Fruit fly (Drosophila melanogaster) whole organism, embryonic: ENCODE results near the gene CG4660.

ENCODE experiments used
- ATbp ChIP-seq: fragments of 200-800 bp; sonication (Bioruptor generic); optimal IDR thresholded peaks from 2 replicates; lab custom pipeline; 2017; ENCODE audit warnings: missing biosample characterization, mild to moderate bottlenecking, missing genetic modification characterization, missing genetic modification reagents
- Aef1 ChIP-seq: fragments of 200-800 bp; sonication (Bioruptor generic); IDR thresholded peaks from 3 replicates; pipeline ENCODE4 v1.3.6; 2022; ENCODE audit warnings: missing biosample characterization, missing genetic modification characterization
- Antp ChIP-seq: fragments of 200-800 bp; sonication (Bioruptor generic); optimal IDR thresholded peaks from 3 replicates; lab custom pipeline; 2016; ENCODE audit warnings: missing biosample characterization, missing genetic modification characterization
- C15 ChIP-seq: fragments of 200-800 bp; sonication (Bioruptor generic); IDR thresholded peaks from 3 replicates; pipeline ENCODE4 v1.3.6; 2022; ENCODE audit warnings: missing biosample characterization, missing genetic modification characterization
- CG11504 ChIP-seq: fragments of 200-800 bp; sonication (Bioruptor generic); optimal IDR thresholded peaks from 3 replicates; lab custom pipeline; 2019; ENCODE audit warnings: missing biosample characterization, mild to moderate bottlenecking, missing genetic modification characterization, moderate library complexity
- CG11695 ChIP-seq: fragments of 200-800 bp; sonication (Bioruptor generic); IDR thresholded peaks from 3 replicates; pipeline ENCODE4 v1.3.6; 2022; ENCODE audit warnings: missing biosample characterization, missing genetic modification characterization
- CG12104 ChIP-seq: fragments of 200-800 bp; sonication (Bioruptor generic); optimal IDR thresholded peaks from 3 replicates; lab custom pipeline; 2016; ENCODE audit warnings: missing biosample characterization, missing genetic modification characterization
- CG1233 ChIP-seq: fragments of 200-800 bp; sonication (Bioruptor generic); optimal IDR thresholded peaks from 4 replicates; lab custom pipeline; 2018; ENCODE audit warnings: missing biosample characterization, mild to moderate bottlenecking, missing genetic modification characterization
- CG15269 ChIP-seq: fragments of 200-800 bp; sonication (Bioruptor generic); optimal IDR thresholded peaks from 2 replicates; lab custom pipeline; 2018; ENCODE audit warnings: missing biosample characterization, mild to moderate bottlenecking, missing genetic modification characterization, moderate library complexity
- CG1603 ChIP-seq: fragments of 200-800 bp; sonication (Bioruptor generic); optimal IDR thresholded peaks from 2 replicates; lab custom pipeline; 2019; ENCODE audit warnings: missing biosample characterization, mild to moderate bottlenecking, missing genetic modification characterization, moderate library complexity
- CG2678 ChIP-seq: fragments of 200-800 bp; sonication (Bioruptor generic); optimal IDR thresholded peaks from 3 replicates; lab custom pipeline; 2019; ENCODE audit warnings: missing biosample characterization, mild to moderate bottlenecking, missing genetic modification characterization, moderate library complexity
- CG31224 ChIP-seq: fragments of 200-800 bp; sonication (Bioruptor generic); IDR thresholded peaks from 2 replicates; pipeline ENCODE4 v1.3.6; 2022; ENCODE audit warnings: missing biosample characterization, missing genetic modification characterization
- CG4404 ChIP-seq: fragments of 200-800 bp; sonication (Bioruptor generic); IDR thresholded peaks from 2 replicates; pipeline ENCODE4 v1.3.6; 2022; ENCODE audit warnings: missing biosample characterization, missing genetic modification characterization
- CG4424 ChIP-seq: fragments of 200-800 bp; sonication (Bioruptor generic); optimal IDR thresholded peaks from 3 replicates; lab custom pipeline; 2016; ENCODE audit warnings: missing biosample characterization, missing genetic modification characterization
- CG7786 ChIP-seq: fragments of 200-800 bp; sonication (Bioruptor generic); optimal IDR thresholded peaks from 2 replicates; lab custom pipeline; 2016; ENCODE audit warnings: missing biosample characterization, missing genetic modification characterization
- CG7987 ChIP-seq: fragments of 200-800 bp; sonication (Bioruptor generic); optimal IDR thresholded peaks from 2 replicates; lab custom pipeline; 2018; ENCODE audit warnings: missing biosample characterization, mild to moderate bottlenecking, missing genetic modification characterization, moderate library complexity
- CG8388 ChIP-seq: fragments of 200-800 bp; sonication (Bioruptor generic); optimal IDR thresholded peaks from 2 replicates; lab custom pipeline; 2019; ENCODE audit warnings: missing biosample characterization, mild to moderate bottlenecking, missing genetic modification characterization, moderate library complexity
- CG8924 ChIP-seq: fragments of 200-800 bp; optimal IDR thresholded peaks from 3 replicates; lab custom pipeline; 2019; ENCODE audit warnings: missing biosample characterization, mild to moderate bottlenecking, missing genetic modification characterization, moderate library complexity
- CG9215 ChIP-seq: fragments of 200-800 bp; sonication (Bioruptor generic); IDR thresholded peaks from 2 replicates; pipeline ENCODE4 v1.3.6; 2022; ENCODE audit warnings: missing biosample characterization, missing genetic modification characterization
- CG9437 ChIP-seq: fragments of 200-800 bp; sonication (Bioruptor generic); optimal IDR thresholded peaks from 2 replicates; lab custom pipeline; 2018; ENCODE audit warnings: missing biosample characterization, mild to moderate bottlenecking, missing genetic modification characterization
- CG9797 ChIP-seq: fragments of 200-800 bp; sonication (Bioruptor generic); optimal IDR thresholded peaks from 3 replicates; lab custom pipeline; 2018; ENCODE audit warnings: missing biosample characterization, mild to moderate bottlenecking, missing genetic modification characterization
- Chrac-16 ChIP-seq: fragments of 200-800 bp; sonication (Bioruptor generic); optimal IDR thresholded peaks from 3 replicates; lab custom pipeline; 2016; ENCODE audit warnings: missing biosample characterization, missing genetic modification characterization
- E2f1 ChIP-seq: fragments of 200-800 bp; sonication (Bioruptor generic); IDR thresholded peaks from 2 replicates; pipeline ENCODE4 v1.3.6; 2022; ENCODE audit warnings: missing biosample characterization, missing genetic modification characterization
- HHEX ChIP-seq: fragments of 200-800 bp; sonication (Bioruptor generic); optimal IDR thresholded peaks from 3 replicates; lab custom pipeline; 2017; ENCODE audit warnings: missing biosample characterization, mild to moderate bottlenecking, missing genetic modification characterization, missing genetic modification reagents
- HLH3B ChIP-seq: fragments of 200-800 bp; sonication (Bioruptor generic); IDR thresholded peaks from 2 replicates; pipeline ENCODE4 v1.3.6; 2022; ENCODE audit warnings: missing biosample characterization, missing genetic modification characterization
- HLH4C ChIP-seq: fragments of 200-800 bp; sonication (Bioruptor generic); IDR thresholded peaks from 3 replicates; pipeline ENCODE4 v1.3.6; 2022; ENCODE audit warnings: missing biosample characterization, missing genetic modification characterization; ENCODE audit not compliant: partially characterized antibody
- Lim3 ChIP-seq: fragments of 200-800 bp; sonication (Bioruptor generic); IDR thresholded peaks from 2 replicates; pipeline ENCODE4 v1.3.6; 2022; ENCODE audit warnings: missing biosample characterization, missing genetic modification characterization
- Mes4 ChIP-seq: fragments of 200-800 bp; sonication (Bioruptor generic); optimal IDR thresholded peaks from 2 replicates; lab custom pipeline; 2016; ENCODE audit warnings: missing biosample characterization, missing genetic modification characterization
- PHDP ChIP-seq: fragments of 200-800 bp; sonication (Bioruptor generic); optimal IDR thresholded peaks from 3 replicates; lab custom pipeline; 2018; ENCODE audit warnings: missing biosample characterization, mild to moderate bottlenecking, missing genetic modification characterization, moderate library complexity
- Ravus ChIP-seq: fragments of 200-800 bp; sonication (Bioruptor generic); IDR thresholded peaks from 2 replicates; pipeline ENCODE4 v1.3.6; 2022; ENCODE audit warnings: missing biosample characterization, missing genetic modification characterization
- Rfx ChIP-seq: fragments of 200-800 bp; sonication (Bioruptor generic); IDR thresholded peaks from 2 replicates; pipeline ENCODE4 v1.3.6; 2022; ENCODE audit warnings: missing biosample characterization, missing genetic modification characterization
- Tbp ChIP-seq: fragments of >200 bp; optimal IDR thresholded peaks from 2 replicates; lab custom pipeline; 2018; ENCODE audit warnings: missing biosample characterization, missing genetic modification characterization
- Vsx1 ChIP-seq: fragments of 200-800 bp; sonication (Bioruptor generic); optimal IDR thresholded peaks from 2 replicates; lab custom pipeline; 2017; ENCODE audit warnings: missing biosample characterization, mild to moderate bottlenecking, missing genetic modification characterization, missing genetic modification reagents
- ap ChIP-seq: fragments of 200-800 bp; sonication (Bioruptor generic); IDR thresholded peaks from 2 replicates; pipeline ENCODE4 v1.3.6; 2022; ENCODE audit warnings: missing biosample characterization, missing genetic modification characterization
- bab2 ChIP-seq: fragments of 200-800 bp; sonication (Bioruptor generic); optimal IDR thresholded peaks from 2 replicates; lab custom pipeline; 2016; ENCODE audit warnings: missing biosample characterization, missing genetic modification characterization
- bcd ChIP-seq: fragments of 200-800 bp; sonication (Bioruptor generic); optimal IDR thresholded peaks from 2 replicates; lab custom pipeline; 2017; ENCODE audit warnings: missing biosample characterization, mild to moderate bottlenecking, missing genetic modification characterization
- cato ChIP-seq: fragments of 200-800 bp; sonication (Bioruptor generic); optimal IDR thresholded peaks from 2 replicates; lab custom pipeline; 2016; ENCODE audit warnings: missing biosample characterization, missing genetic modification characterization, borderline replicate concordance
- crp ChIP-seq, 2 experiments: fragments of 200-800 bp; sonication (Bioruptor generic); optimal IDR thresholded peaks; 2 replicates in 1 of 2; 3 replicates in 1 of 2; lab custom pipeline; 2017; ENCODE audit warnings: missing biosample characterization in 2 of 2, missing genetic modification characterization in 2 of 2, mild to moderate bottlenecking in 1 of 2, moderate library complexity in 1 of 2
- da ChIP-seq: fragments of 200-800 bp; sonication (Bioruptor generic); optimal IDR thresholded peaks from 2 replicates; lab custom pipeline; 2016; ENCODE audit warnings: missing biosample characterization, missing genetic modification characterization
- fru ChIP-seq: fragments of >200 bp; optimal IDR thresholded peaks from 2 replicates; lab custom pipeline; 2017
- her ChIP-seq: fragments of 200-800 bp; sonication (Bioruptor generic); optimal IDR thresholded peaks from 2 replicates; lab custom pipeline; 2016; ENCODE audit warnings: missing biosample characterization, missing genetic modification characterization
- jumu ChIP-seq: fragments of 200-800 bp; sonication (Bioruptor generic); optimal IDR thresholded peaks from 3 replicates; lab custom pipeline; 2016; ENCODE audit warnings: missing biosample characterization, missing genetic modification characterization
- klu ChIP-seq: fragments of 200-800 bp; sonication (Bioruptor generic); IDR thresholded peaks from 2 replicates; pipeline ENCODE4 v1.3.6; 2022; ENCODE audit warnings: missing biosample characterization, missing genetic modification characterization
- lola ChIP-seq, 3 experiments: fragments of >200 bp in 2 of 3; fragments of 200-800 bp in 1 of 3; sonication (Bioruptor generic) in 1 of 3; optimal IDR thresholded peaks; 2 replicates each; lab custom pipeline; 2017 to 2019; ENCODE audit warnings: missing biosample characterization in 3 of 3, missing genetic modification characterization in 3 of 3, mild to moderate bottlenecking in 1 of 3, moderate library complexity in 1 of 3
- phol ChIP-seq: fragments of 200-800 bp; sonication (Bioruptor generic); optimal IDR thresholded peaks from 3 replicates; lab custom pipeline; 2018; ENCODE audit warnings: missing biosample characterization, mild to moderate bottlenecking, missing genetic modification characterization, moderate library complexity
- schlank ChIP-seq: fragments of 200-800 bp; sonication (Bioruptor generic); optimal IDR thresholded peaks from 2 replicates; lab custom pipeline; 2018; ENCODE audit warnings: missing biosample characterization, mild to moderate bottlenecking, missing genetic modification characterization
- sd ChIP-seq: fragments of 200-800 bp; sonication (Bioruptor generic); optimal IDR thresholded peaks from 3 replicates; lab custom pipeline; 2018; ENCODE audit warnings: missing biosample characterization, mild to moderate bottlenecking, missing genetic modification characterization, moderate library complexity
- tgo ChIP-seq: fragments of 200-800 bp; sonication (Bioruptor generic); IDR thresholded peaks from 3 replicates; pipeline ENCODE4 v1.3.6; 2022; ENCODE audit warnings: missing biosample characterization, missing genetic modification characterization
- tx ChIP-seq: fragments of 200-800 bp; sonication (Bioruptor generic); optimal IDR thresholded peaks from 2 replicates; lab custom pipeline; 2016; ENCODE audit warnings: missing biosample characterization, missing genetic modification characterization

Gene CG4660

dm6 chrX:6090809-6091667, 9.9 kb upstream of the CG4660 start, which contains the start of the genes Nep1 and Mipp2 (continued):
- TF ChIP-seq tgo (GFP tag; lab: Robert Waterston, UW) (peak; percentile 41; the same call in 2 of the 3 replicates), Vsx1 (GFP tag; lab: Kevin White, UChicago) (no peak), Ravus (GFP tag; lab: Robert Waterston, UW) (no peak), da (GFP tag; lab: Kevin White, UChicago) (no peak), CG8388 (GFP tag; lab: Kevin White, UChicago) (peak; percentile 3), Aef1 (GFP tag; lab: Robert Waterston, UW) (peak; percentile 64), Tbp (GFP tag; lab: Kevin White, UChicago) (no peak), fru (lab: Kevin White, UChicago) (no peak), tx (GFP tag; lab: Kevin White, UChicago) (no peak), CG12104 (GFP tag; lab: Kevin White, UChicago) (no peak), CG7987 (GFP tag; lab: Kevin White, UChicago) (no peak), lola (GFP tag; optimal IDR thresholded peaks at IDR 0.05; lab: Kevin White, UChicago) (no peak), Rfx (GFP tag; lab: Robert Waterston, UW) (peak; percentile 74), bcd (peak; percentile 14), jumu (GFP tag; lab: Kevin White, UChicago) (peak; percentile 59), CG8924 (peak; percentile 15), E2f1 (peak; percentile 51), Chrac-16 (GFP tag; lab: Kevin White, UChicago) (no peak), CG4404 (no peak), her (GFP tag; lab: Kevin White, UChicago) (no peak), HHEX (GFP tag; lab: Kevin White, UChicago) (no peak), CG11695 (GFP tag; lab: Robert Waterston, UW) (no peak), CG9215 (peak; percentile 29; the same call in 1 of the 2 replicates), PHDP (tag; lab: Kevin White, UChicago) (peak; percentile 15), sd (tag; lab: Kevin White, UChicago) (no peak), CG4424 (GFP tag; lab: Kevin White, UChicago) (no peak), CG11504 (tag; lab: Kevin White, UChicago) (peak; percentile 37), Mes4 (GFP tag; lab: Kevin White, UChicago) (peak; percentile 9), CG2678 (peak; percentile 52), ATbp (peak; percentile 11), schlank (tag; lab: Kevin White, UChicago) (peak; percentile 3), CG1603 (tag; lab: Kevin White, UChicago) (peak; percentile 36), C15 (GFP tag; lab: Robert Waterston, UW) (no peak), klu (GFP tag; lab: Robert Waterston, UW) (peak; percentile 27; the same call in 1 of the 2 replicates), Antp (GFP tag; lab: Kevin White, UChicago) (peak; percentile 38), Lim3 (GFP tag; lab: Robert Waterston, UW) (no peak), CG31224 (GFP tag; lab: Robert Waterston, UW) (no peak), CG9797 (GFP tag; lab: Kevin White, UChicago) (no peak), bab2 (GFP tag; lab: Kevin White, UChicago) (peak; percentile 53), CG1233 (GFP tag; lab: Kevin White, UChicago) (peak; percentile 5), phol (tag; lab: Kevin White, UChicago) (no peak), CG7786 (GFP tag; lab: Kevin White, UChicago) (peak; percentile 29), cato (GFP tag; lab: Kevin White, UChicago) (no peak), HLH4C (GFP tag; lab: Robert Waterston, UW) (no peak), CG9437 (GFP tag; lab: Kevin White, UChicago) (no peak), HLH3B (peak; percentile 32; the same call in 1 of the 2 replicates), ap (GFP tag; lab: Robert Waterston, UW) (no peak), crp (GFP tag; optimal IDR thresholded peaks at IDR 0.05; lab: Kevin White, UChicago) (peak in 1 of 2 experiments; percentile 78), CG15269 (tag; lab: Kevin White, UChicago) (peak; percentile 49)
